Fruit fly (Drosophila melanogaster) S2 (cell line): ENCODE measurements around the gene Obp99a.
A peak's percentile ranks its signal among the peaks of the same experiment; 100 is the strongest.

ENCODE experiments used
- CG8478 ChIP-seq: fragments of >200 bp; optimal IDR thresholded peaks from 2 replicates; lab custom pipeline; 2018
- CTCF ChIP-seq, 2 experiments: fragments of >200 bp; optimal IDR thresholded peaks; 2 replicates each; lab custom pipeline; 2018

Gene Obp99a

DNA sequence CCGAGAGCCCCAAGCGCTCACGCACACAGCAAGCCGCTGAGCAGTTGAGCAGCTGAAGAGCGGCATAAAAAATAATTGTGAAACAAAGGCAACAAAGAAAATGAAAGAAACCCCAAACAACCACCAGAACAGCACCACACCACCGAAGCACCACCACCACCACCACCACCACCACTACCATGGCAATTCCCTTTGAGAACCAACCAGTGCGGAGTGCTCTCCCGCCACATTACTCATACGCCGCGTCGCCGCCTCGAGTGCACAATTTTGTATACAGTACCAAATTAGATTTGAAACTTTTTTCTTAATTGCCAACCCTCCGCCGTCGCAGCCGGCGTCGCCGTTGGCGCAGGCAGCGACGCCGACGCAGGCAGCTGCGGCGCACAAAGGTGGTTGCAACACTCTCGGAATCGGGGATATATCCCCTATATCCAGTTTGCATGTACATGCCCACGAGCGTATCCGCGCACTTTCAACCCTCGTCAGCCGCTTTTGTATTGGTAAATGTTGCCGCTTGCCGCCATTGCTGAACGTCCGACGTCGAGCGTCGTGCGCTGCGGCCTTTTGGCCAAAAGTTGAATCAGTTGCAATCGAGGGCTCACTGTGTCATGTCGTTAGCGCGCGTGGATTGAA, 20.7 kb downstream of the Obp99a start, which contains the start of gene dmrt99B:
TSS of gene dmrt99B (plus strand) at position 583 of the 633 bp plus-strand sequence.
- TF ChIP-seq CG8478 (lab: Kevin White, UChicago) (no peak), CTCF (optimal IDR thresholded peaks at IDR 0.05; lab: Kevin White, UChicago) (no peak)

DNA sequence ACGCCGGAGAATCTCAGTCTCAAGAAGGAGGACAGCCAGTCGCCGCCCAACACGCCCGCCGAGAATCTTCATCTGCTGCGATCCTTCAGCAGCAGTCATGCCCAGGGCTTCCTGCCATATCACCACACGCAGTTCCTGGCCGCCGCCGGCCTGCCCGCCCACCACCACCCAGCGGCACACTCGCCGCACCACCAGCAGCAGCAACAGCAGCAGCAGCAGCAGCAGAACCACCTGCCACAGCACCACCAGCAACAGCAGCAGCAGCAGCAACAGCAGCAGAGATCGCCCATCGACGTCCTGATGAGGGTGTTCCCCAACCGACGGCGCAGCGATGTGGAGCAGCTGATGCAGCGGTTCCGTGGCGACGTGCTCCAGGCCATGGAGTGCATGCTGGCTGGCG, 24.3 kb downstream of the Obp99a start:
- TF ChIP-seq CTCF (optimal IDR thresholded peaks at IDR 0.05; lab: Kevin White, UChicago) (no peak), CG8478 (lab: Kevin White, UChicago) (no peak)

DNA sequence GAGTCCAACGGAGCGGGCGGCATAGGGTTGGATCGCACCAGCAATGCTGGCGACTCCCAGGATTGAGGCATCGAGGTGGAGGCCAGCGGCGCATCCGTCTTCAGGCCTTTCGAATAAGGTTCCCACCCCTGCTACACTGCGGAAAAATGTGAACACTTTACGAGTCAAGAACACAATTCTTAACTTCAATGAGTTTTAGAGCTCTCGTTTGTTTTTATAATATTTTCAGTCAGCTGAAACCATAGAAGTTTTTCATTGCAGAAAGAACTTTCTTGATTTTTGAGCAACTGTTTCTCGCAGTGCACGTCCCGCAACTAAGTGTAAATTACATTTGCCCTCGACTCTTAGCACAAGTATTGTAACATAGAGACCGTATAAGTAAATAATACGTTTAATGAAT, 24.9 kb downstream of the Obp99a start:
- no peak for TF ChIP-seq CG8478 (lab: Kevin White, UChicago)
- no peak for TF ChIP-seq CTCF (optimal IDR thresholded peaks at IDR 0.05; lab: Kevin White, UChicago)

DNA sequence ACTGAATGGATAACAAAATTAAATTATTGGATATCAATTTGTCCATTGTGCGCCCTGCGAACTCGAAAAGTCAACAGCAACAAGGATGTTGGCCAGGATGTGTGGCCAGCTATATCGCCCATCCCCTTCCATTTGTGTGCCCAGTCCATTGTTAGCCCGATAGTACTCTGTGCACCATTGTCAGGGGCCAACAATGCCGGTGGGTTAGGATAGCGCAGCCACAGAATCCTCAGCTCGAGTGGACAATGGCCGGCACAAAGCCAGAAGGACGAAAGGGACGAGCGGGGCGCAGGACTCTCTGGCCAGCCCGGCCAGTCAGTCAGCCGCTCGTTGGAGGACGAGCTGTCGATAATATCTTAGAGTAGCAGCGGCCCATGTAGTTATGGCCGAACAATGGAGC, 26.4 kb downstream of the Obp99a start:
- TF ChIP-seq CG8478 (lab: Kevin White, UChicago) (no peak), CTCF (optimal IDR thresholded peaks at IDR 0.05; lab: Kevin White, UChicago) (no peak)

DNA sequence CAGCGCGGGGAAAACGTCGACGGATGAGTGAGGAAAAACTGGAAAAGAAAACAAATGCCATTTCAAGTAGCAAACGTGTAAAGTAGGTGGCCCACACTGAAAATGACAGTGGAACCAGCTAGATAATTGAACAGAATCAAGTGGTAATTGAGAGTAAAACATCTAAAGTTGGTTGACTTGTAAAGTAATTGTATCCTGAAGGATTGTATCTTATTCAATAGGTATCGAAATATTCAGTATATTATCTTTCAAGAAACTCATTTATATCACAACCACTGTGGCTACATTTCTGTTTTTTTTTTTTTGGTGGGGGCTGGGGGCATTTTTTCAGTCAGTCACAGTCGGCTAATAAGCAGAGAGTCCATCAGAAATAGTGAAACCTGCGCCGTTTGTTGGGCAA, 27.8 kb downstream of the Obp99a start:
- TF ChIP-seq CG8478 (lab: Kevin White, UChicago) (no peak), CTCF (optimal IDR thresholded peaks at IDR 0.05; lab: Kevin White, UChicago) (no peak)

DNA sequence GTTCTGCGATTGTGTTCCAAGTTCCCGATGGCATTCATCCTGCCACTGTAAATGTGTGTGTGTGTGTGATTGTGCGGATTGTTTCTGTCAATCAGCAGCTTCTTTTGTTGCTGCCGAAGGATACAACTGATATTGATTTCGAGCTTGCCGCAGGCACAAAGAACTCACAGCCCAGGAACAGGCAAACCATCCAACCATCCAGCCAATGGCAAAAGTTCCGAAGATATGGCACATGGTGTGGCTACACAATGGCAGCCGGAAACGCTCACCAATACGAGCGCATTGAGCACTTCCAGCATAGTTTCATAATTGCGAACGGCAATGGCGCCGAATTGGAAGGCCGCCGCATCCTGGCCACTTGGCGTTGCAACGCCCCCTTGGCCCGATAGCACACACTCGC, 30.3 kb downstream of the Obp99a start:
- TF ChIP-seq CG8478 (lab: Kevin White, UChicago) (no peak), CTCF (optimal IDR thresholded peaks at IDR 0.05; lab: Kevin White, UChicago) (no peak)

DNA sequence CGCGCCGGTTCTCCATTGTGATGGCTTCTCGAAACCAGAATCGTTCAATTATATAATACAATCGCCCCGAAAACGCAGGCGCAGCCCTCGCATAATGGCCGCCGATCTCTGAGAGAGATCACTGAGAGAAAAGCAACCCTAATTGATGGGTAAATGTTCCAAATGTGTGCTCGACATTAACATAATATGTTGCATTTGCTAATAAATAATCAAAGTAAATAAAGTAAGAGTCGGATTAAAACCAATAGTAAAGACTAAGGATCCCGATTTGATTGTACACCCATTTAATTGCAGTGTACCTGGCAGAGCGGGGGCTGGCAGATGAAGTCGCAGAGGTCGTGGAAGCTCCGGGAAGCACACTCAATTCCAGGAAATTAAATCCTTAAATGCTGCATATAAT, 33.1 kb downstream of the Obp99a start:
- no peak for TF ChIP-seq CTCF (optimal IDR thresholded peaks at IDR 0.05; lab: Kevin White, UChicago)
- no peak for TF ChIP-seq CG8478 (lab: Kevin White, UChicago)

DNA sequence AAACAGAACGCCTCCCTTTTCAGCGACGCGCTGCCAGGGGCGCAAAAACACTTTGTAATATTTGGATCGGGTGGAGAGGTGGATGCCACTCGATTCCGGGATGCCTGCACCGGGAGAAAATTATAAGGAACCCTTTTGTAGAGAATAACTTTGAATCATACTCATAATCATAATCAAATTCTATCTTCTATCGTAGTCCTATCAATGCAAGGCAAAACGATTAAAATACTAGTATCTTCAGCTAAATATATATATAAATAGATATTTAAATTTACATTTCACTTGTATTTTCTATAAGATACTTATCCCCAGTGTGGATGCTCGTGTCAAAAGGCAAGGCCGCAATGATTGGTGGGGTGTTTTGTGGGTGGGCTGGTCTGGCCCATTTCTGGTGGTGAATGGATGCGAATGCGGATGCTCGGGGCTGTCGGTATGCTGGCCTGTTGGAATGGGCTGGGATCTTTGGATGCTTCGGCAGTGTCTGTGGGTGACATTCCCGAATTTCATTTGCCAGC, 34.4 kb downstream of the Obp99a start:
- TF ChIP-seq CTCF (optimal IDR thresholded peaks at IDR 0.05; lab: Kevin White, UChicago) (no peak), CG8478 (lab: Kevin White, UChicago) (no peak)

DNA sequence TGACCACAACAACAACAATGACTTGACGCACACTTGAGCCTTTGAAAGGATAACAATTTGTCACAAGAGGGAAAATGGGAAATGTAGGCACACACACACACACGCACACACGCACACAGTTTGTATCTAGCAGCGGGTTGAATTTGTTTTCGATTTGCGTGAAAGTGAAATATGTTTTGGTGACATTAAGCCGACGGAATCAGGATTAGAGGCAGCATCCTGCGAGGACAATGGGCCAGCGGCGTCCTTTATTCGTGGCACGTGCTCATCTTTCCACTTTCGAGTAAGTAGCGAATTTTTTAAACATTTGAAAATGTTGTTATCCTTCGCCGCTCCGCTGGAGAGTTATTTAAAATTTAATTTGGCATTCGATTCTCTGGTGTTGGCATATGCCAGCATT, 35.8 kb downstream of the Obp99a start:
- TF ChIP-seq CG8478 (lab: Kevin White, UChicago) (no peak), CTCF (optimal IDR thresholded peaks at IDR 0.05; lab: Kevin White, UChicago) (no peak)

DNA sequence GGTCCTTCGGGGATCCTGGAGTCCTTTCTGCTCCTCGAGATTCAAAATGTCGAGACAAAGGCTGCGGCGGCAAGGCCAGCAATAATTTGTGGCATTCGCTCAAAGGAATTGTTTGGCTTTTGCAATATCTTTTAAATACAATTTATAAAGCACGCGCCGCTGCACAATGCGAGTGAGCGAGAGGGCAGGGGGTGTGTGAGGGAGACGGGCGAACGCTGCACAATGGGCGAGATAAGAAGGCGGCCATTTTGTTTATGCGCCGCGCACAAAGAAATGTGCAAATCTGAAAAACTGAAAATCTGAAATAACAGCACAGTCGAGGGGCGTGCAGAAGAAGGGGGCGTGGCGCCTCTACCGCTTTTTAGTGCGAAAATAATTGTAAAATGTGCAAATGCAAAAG, 36.9 kb downstream of the Obp99a start:
- TF ChIP-seq CG8478 (lab: Kevin White, UChicago) (no peak), CTCF (optimal IDR thresholded peaks at IDR 0.05; lab: Kevin White, UChicago) (no peak)

DNA sequence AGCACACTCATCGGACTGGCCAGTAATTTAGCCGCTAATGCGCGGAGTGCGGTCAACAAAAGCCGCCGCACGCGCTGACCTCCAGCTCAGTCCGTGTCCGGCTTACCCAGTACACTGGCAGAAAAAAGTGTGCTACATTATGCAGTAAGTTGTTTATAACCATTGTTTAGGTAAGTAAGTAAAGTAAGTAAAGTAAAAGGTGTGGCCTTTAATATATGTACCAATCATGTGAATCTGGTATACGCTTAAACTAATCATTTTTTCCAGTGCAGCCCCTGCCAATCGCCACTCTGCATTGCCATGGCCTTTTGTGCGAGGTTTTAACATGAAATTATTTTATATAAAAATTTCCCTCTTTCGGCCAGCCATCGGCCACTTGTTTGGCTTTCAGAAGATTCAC, 40.0 kb downstream of the Obp99a start:
- TF ChIP-seq CTCF (optimal IDR thresholded peaks at IDR 0.05; lab: Kevin White, UChicago) (no peak), CG8478 (lab: Kevin White, UChicago) (no peak)

DNA sequence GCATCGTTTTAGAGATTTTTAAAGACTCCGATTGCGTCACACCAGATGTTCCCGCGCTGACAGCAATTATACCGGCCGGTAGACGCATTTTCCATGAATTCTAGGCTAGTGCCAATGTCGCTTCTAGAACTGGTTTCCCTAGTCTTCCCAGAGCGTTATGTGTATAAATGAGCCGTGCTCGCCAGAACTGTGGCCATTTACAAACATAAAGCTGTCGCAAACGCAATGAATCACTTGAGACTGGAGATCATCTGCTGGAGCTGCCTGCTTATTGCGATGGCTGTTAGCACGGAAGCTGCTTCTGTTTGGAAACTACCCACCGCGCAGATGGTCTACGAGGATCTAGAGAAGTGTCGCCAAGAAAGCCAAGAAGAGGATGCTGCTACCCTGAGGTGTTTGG, 42.9 kb downstream of the Obp99a start, which contains the start of gene Obp99d:
TSS of gene Obp99d (plus strand) at position 192 of the 400 bp plus-strand sequence.
- no peak for TF ChIP-seq CG8478 (lab: Kevin White, UChicago)
- peak in 1 of 2 experiments; percentile 22 for TF ChIP-seq CTCF (optimal IDR thresholded peaks at IDR 0.05; lab: Kevin White, UChicago)

DNA sequence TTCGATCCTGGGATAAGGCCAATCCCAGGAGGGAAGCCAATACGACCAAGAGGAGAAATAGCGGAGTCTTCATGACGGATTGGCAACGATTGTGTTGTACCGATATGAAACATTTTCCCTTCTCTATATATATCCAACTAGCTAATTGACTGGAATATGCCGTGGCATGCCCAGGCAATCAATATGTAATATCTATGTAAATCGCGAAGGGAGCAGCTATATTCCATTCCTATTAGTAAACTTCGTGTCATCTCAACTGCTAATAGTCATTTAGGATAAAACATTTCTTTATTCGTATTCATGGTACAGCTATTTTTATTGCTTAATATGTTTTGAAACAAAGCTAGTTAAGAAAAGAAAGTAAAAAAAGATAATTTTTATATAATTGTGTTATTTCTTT, 43.8 kb downstream of the Obp99a start, which contains the start of gene Dup99B:
TSS of gene Dup99B (minus strand) at position 101 of the 400 bp plus-strand sequence.
- no peak for TF ChIP-seq CTCF (optimal IDR thresholded peaks at IDR 0.05; lab: Kevin White, UChicago)
- no peak for TF ChIP-seq CG8478 (lab: Kevin White, UChicago)

DNA sequence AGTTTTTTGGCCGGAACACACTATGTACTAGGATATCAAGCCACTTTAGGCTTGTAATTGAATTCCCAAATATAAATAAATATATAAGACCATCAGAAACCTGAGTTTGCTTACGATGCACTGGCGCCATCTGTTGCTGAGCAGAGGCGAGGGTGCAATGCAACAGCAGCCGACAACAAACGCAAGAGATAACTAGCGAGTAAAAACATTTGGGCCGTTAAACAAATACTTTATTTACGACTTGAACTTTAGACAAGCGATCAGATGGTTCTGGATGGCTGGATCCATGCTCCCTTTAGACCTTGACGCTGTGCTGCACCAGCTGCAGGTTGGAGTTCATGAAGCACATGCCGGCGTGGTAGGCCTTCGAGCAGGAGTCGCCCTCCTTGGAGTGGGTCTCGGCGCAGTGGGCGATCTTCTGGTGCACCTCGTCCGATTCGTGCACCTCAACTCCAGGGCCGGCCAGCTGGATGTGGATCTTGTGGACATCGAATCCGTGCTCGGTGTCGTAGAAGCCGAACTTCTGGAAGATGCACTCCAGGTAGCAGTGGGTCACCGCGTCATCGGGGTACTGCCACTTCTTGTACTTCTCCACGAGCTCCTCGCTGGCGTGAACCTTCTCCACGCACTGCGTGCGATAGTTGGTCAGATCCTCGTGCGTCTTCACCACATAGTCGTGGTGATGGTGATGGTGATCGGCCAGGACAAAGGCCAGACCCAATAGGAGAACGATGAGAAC, 44.8 kb downstream of the Obp99a start:
- TF ChIP-seq CG8478 (lab: Kevin White, UChicago) (no peak), CTCF (optimal IDR thresholded peaks at IDR 0.05; lab: Kevin White, UChicago) (peak; percentile 84 to 88)

DNA sequence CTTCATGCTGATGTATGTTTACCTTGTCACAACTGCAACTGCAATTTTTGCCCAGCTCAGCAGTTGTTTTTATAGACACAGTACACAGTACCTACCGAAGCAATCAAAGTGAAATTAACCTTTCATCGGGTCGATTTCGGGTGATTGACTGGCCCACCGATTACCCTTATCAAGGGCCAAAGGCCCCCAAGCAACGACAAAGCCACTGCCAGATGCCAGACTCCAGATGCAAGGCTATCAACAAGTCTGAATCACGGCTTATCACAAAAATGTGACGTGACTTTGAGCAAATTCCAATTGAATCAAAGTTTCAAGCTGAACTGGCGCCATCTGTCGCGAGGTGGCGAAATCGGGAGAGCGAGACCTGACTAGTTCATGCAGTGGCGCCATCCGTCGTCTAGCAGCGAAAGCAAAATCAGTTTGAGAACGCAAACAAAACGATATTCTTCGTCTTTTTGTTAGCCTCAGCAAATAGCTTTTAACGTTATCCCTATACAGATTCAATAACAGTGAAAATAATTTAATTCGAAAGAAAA, 45.4 kb downstream of the Obp99a start, which contains the start of gene Obp99b:
TSS of gene Obp99b (minus strand) at position 115 of the 536 bp plus-strand sequence.
- peak; percentile 96 to 98 for TF ChIP-seq CTCF (optimal IDR thresholded peaks at IDR 0.05; lab: Kevin White, UChicago)
- no peak for TF ChIP-seq CG8478 (lab: Kevin White, UChicago)
